Fruit fly (Drosophila melanogaster): ENCODE data around the gene Cyt-b5-r.

DNA sequence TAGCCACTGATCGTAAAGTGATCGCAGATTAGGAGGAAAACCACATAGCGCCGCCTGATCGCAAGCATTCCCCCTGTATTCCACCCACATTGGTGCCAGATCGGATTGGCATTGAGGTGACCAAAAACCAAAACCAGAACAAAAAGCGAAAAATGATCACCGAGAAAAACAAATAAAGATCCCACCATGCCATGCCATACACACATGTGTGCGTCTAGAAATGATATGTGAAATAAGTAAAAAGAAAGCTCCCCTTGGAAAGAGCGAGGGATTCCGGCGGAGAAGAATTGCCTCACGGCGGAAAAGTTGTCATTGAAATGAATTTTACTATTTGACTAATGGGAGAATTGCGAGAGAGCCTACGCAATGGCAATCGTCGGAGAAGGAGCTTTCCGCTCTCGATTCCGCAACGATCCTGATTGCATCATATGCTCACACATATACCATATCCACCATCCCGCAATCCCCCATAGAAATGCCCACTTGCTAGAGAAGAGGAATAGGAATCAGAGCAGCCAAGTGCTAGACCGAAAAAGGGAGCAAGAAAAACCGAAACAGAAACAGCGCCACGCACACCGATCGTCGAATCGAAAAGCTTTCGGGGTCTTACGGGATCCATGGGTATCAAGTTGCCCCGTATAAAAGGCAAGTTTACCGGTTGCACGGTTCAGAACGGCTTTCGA is 24.3 kb downstream of the Cyt-b5-r start, which contains the start of gene Mhc:
- no peak for TF ChIP-seq CG9705 (GFP tag; optimal IDR thresholded peaks at IDR 0.05)
- TF ChIP-seq pan (optimal IDR thresholded peaks at IDR 0.05) = no peak
- TF ChIP-seq usp (GFP tag; optimal IDR thresholded peaks at IDR 0.05) = no peak
- TF ChIP-seq brk (GFP tag; optimal IDR thresholded peaks at IDR 0.05) = no peak
- no peak for TF ChIP-seq dmrt93B (GFP tag; optimal IDR thresholded peaks at IDR 0.05)
- no peak for TF ChIP-seq fru (GFP tag; optimal IDR thresholded peaks at IDR 0.05)
- no peak for TF ChIP-seq Jra (GFP tag; optimal IDR thresholded peaks at IDR 0.05)
- TF ChIP-seq CrebA (GFP tag; optimal IDR thresholded peaks at IDR 0.05; ENCODE audit: borderline replicate concordance) = no peak
